Worm (Caenorhabditis elegans) whole organism, L4 larva: Measurements from ENCODE around the gene cpna-1.

Experiments used
- F10B5.3 ChIP-seq: sonication (generic microtip); optimal IDR thresholded peaks from 2 replicates; lab custom pipeline; 2016; ENCODE audit warnings: mild to moderate bottlenecking, missing genetic modification characterization, missing compliant biosample characterization
- aly-2 ChIP-seq: sonication (generic microtip); optimal IDR thresholded peaks from 2 replicates; lab custom pipeline; 2018; ENCODE audit warnings: missing biosample characterization, missing genetic modification characterization
- cey-2 ChIP-seq: sonication (generic microtip); optimal IDR thresholded peaks from 3 replicates; lab custom pipeline; 2017; ENCODE audit warnings: missing genetic modification characterization, mild to moderate bottlenecking, missing compliant biosample characterization, antibody characterized with exemption, borderline replicate concordance; ENCODE audit not compliant: insufficient read depth
- fkh-10 ChIP-seq: fragments of 150-350 bp; optimal IDR thresholded peaks from 2 replicates; lab custom pipeline; 2014; ENCODE audit warnings: missing biosample characterization, missing genetic modification reagents, missing genetic modification characterization
- hlh-11 ChIP-seq: fragments of 200-800 bp; sonication (Bioruptor generic); optimal IDR thresholded peaks from 2 replicates; lab custom pipeline; 2018; ENCODE audit warnings: mild to moderate bottlenecking, missing genetic modification characterization, missing compliant biosample characterization
- nhr-111 ChIP-seq: fragments of 200-800 bp; sonication (Bioruptor generic); optimal IDR thresholded peaks from 2 replicates; lab custom pipeline; 2018; ENCODE audit warnings: mild to moderate bottlenecking, missing genetic modification characterization, missing compliant biosample characterization
- nhr-28 ChIP-seq: fragments of 150-350 bp; optimal IDR thresholded peaks from 2 replicates; lab custom pipeline; 2014; ENCODE audit warnings: missing biosample characterization, missing genetic modification characterization
- nhr-76 ChIP-seq: fragments of 150-350 bp; optimal IDR thresholded peaks from 2 replicates; lab custom pipeline; 2014; ENCODE audit warnings: missing biosample characterization, missing genetic modification characterization
- sdz-12 ChIP-seq: fragments of 200-800 bp; sonication (Bioruptor generic); optimal IDR thresholded peaks from 2 replicates; lab custom pipeline; 2018; ENCODE audit warnings: mild to moderate bottlenecking, missing genetic modification characterization, missing compliant biosample characterization
- skn-1 ChIP-seq: fragments of 150-350 bp; optimal IDR thresholded peaks from 2 replicates; lab custom pipeline; 2014; ENCODE audit warnings: missing biosample characterization, missing genetic modification characterization
- snpc-4 ChIP-seq: fragments of 150-350 bp; optimal IDR thresholded peaks from 2 replicates; lab custom pipeline; 2014; ENCODE audit warnings: missing biosample characterization, missing genetic modification characterization
- spr-1 ChIP-seq: sonication (generic microtip); optimal IDR thresholded peaks from 2 replicates; lab custom pipeline; 2016; ENCODE audit warnings: mild to moderate bottlenecking, missing genetic modification characterization, missing compliant biosample characterization
- unc-62 ChIP-seq, 3 experiments: fragments of 150-350 bp in 1 of 3; sonication (generic microtip); optimal IDR thresholded peaks in 2 of 3; peaks in 1 of 3; 1 replicate in 1 of 3; 2 replicates in 2 of 3; lab custom pipeline; 2014 to 2017; ENCODE audit warnings: missing biosample characterization in 3 of 3, missing genetic modification characterization in 3 of 3, missing genetic modification reagents in 3 of 3, missing genotype in 1 of 3

ce11 chrII:4235959-4236358 lies 49.5 kb downstream of the cpna-1 start, which contains the start of gene fbxc-43:
- TF ChIP-seq sdz-12 (GFP tag; lab: Kevin White, UChicago): no peak
- TF ChIP-seq hlh-11 (tag; lab: Kevin White, UChicago): no peak
- TF ChIP-seq nhr-76 (tag; lab: Kevin White, UChicago): no peak
- TF ChIP-seq aly-2 (tag; lab: Kevin White, UChicago): no peak
- no peak for TF ChIP-seq nhr-28 (tag; lab: Kevin White, UChicago)
- TF ChIP-seq unc-62 (GFP tag; optimal IDR thresholded peaks at IDR 0.05 in 1 of 2; lab: Kevin White, UChicago): no peak
- no peak for TF ChIP-seq unc-62 (tag; optimal IDR thresholded peaks at IDR 0.05; lab: Kevin White, UChicago)
- no peak for TF ChIP-seq spr-1 (tag; lab: Kevin White, UChicago)
- no peak for TF ChIP-seq F10B5.3 (tag; lab: Kevin White, UChicago)
- no peak for TF ChIP-seq skn-1 (tag; lab: Kevin White, UChicago)
- no peak for TF ChIP-seq snpc-4 (tag; lab: Kevin White, UChicago)
- no peak for TF ChIP-seq nhr-111
- no peak for TF ChIP-seq cey-2 (tag; lab: Kevin White, UChicago)
- no peak for TF ChIP-seq fkh-10
